Worm (Caenorhabditis elegans) whole organism, L4 larva: ENCODE data around the gene F58B3.4.

Experiments used
- F49E8.2 ChIP-seq: sonication (generic microtip); optimal IDR thresholded peaks from 2 replicates; lab custom pipeline; 2016; ENCODE audit warnings: missing compliant biosample characterization, mild to moderate bottlenecking, missing genetic modification characterization, borderline replicate concordance
- R02D3.7 ChIP-seq: fragments of 150-350 bp; sonication (generic microtip); optimal IDR thresholded peaks from 3 replicates; lab custom pipeline; 2014; ENCODE audit warnings: missing biosample characterization, missing genetic modification characterization
- ama-1 ChIP-seq: fragments of 150-350 bp; optimal IDR thresholded peaks from 2 replicates; lab custom pipeline; 2014; ENCODE audit warnings: inconsistent platforms, mixed read lengths
- egl-27 ChIP-seq: sonication (generic microtip); optimal IDR thresholded peaks from 3 replicates; lab custom pipeline; 2017; ENCODE audit warnings: missing biosample characterization, missing genetic modification reagents, missing genetic modification characterization
- nhr-11 ChIP-seq: fragments of 150-350 bp; optimal IDR thresholded peaks from 2 replicates; lab custom pipeline; 2014; ENCODE audit warnings: missing biosample characterization, missing genetic modification characterization
- nhr-28 ChIP-seq: fragments of 150-350 bp; optimal IDR thresholded peaks from 2 replicates; lab custom pipeline; 2014; ENCODE audit warnings: missing biosample characterization, missing genetic modification characterization
- nhr-42 ChIP-seq: fragments of 200-800 bp; sonication (Bioruptor generic); IDR thresholded peaks from 2 replicates; pipeline ENCODE4 v1.3.6; 2022; ENCODE audit warnings: missing genetic modification characterization, missing compliant biosample characterization
- nhr-6 ChIP-seq: fragments of 150-350 bp; optimal IDR thresholded peaks from 2 replicates; lab custom pipeline; 2014; ENCODE audit warnings: missing biosample characterization, missing genetic modification characterization
- pha-4 ChIP-seq, 2 experiments: fragments of 150-350 bp in 1 of 2; fragments of 200-800 bp in 1 of 2; sonication (Bioruptor generic) in 1 of 2; IDR thresholded peaks in 1 of 2; optimal IDR thresholded peaks in 1 of 2; 2 replicates each; pipeline versions ENCODE4 v1.3.6 to Lab custom; 2014 to 2022; ENCODE audit warnings: missing genetic modification characterization in 2 of 2, missing genetic modification reagents in 2 of 2, missing biosample characterization in 1 of 2, missing compliant biosample characterization in 1 of 2
- sdz-12 ChIP-seq: fragments of 200-800 bp; sonication (Bioruptor generic); optimal IDR thresholded peaks from 2 replicates; lab custom pipeline; 2018; ENCODE audit warnings: mild to moderate bottlenecking, missing genetic modification characterization, missing compliant biosample characterization
- snpc-4 ChIP-seq: fragments of 150-350 bp; optimal IDR thresholded peaks from 2 replicates; lab custom pipeline; 2014; ENCODE audit warnings: missing biosample characterization, missing genetic modification characterization
- tag-97 ChIP-seq: fragments of 200-800 bp; sonication (Bioruptor generic); IDR thresholded peaks from 2 replicates; pipeline ENCODE4 v1.3.6; 2022; ENCODE audit warnings: missing genetic modification characterization, missing compliant biosample characterization
- unc-62 ChIP-seq, 3 experiments: fragments of 150-350 bp in 1 of 3; sonication (generic microtip); optimal IDR thresholded peaks in 2 of 3; peaks in 1 of 3; 1 replicate in 1 of 3; 2 replicates in 2 of 3; lab custom pipeline; 2014 to 2017; ENCODE audit warnings: missing biosample characterization in 3 of 3, missing genetic modification characterization in 3 of 3, missing genetic modification reagents in 3 of 3, missing genotype in 1 of 3
- ztf-11 ChIP-seq: fragments of 150-350 bp; optimal IDR thresholded peaks from 2 replicates; lab custom pipeline; 2014; ENCODE audit warnings: missing biosample characterization, missing genetic modification characterization

ce11 chrIV:11656144-11656780 is 24.6 kb upstream of the F58B3.4 start, which contains the start of gene ZK809.5:
- TF ChIP-seq snpc-4 (tag; lab: Kevin White, UChicago), result no peak
- TF ChIP-seq pha-4 (GFP tag; IDR thresholded peaks at IDR 0.05; lab: Robert Waterston, UW), result no peak
- no peak for TF ChIP-seq pha-4 (tag; optimal IDR thresholded peaks at IDR 0.05; lab: Kevin White, UChicago)
- no peak for TF ChIP-seq nhr-6 (tag; lab: Kevin White, UChicago)
- TF ChIP-seq ama-1 (lab: Kevin White, UChicago), result no peak
- TF ChIP-seq ztf-11 (tag; lab: Kevin White, UChicago), result no peak
- no peak for TF ChIP-seq nhr-28 (tag; lab: Kevin White, UChicago)
- TF ChIP-seq egl-27 (tag; lab: Kevin White, UChicago), result no peak
- no peak for TF ChIP-seq F49E8.2
- no peak for TF ChIP-seq sdz-12
- no peak for TF ChIP-seq R02D3.7 (tag; lab: Kevin White, UChicago)
- no peak for TF ChIP-seq nhr-11 (tag; lab: Kevin White, UChicago)
- no peak for TF ChIP-seq tag-97 (GFP tag; lab: Robert Waterston, UW)
- no peak for TF ChIP-seq nhr-42 (GFP tag; lab: Robert Waterston, UW)
- no peak for TF ChIP-seq unc-62 (GFP tag; optimal IDR thresholded peaks at IDR 0.05 in 1 of 2; lab: Kevin White, UChicago)
- TF ChIP-seq unc-62 (tag; optimal IDR thresholded peaks at IDR 0.05; lab: Kevin White, UChicago), result no peak
